Worm (Caenorhabditis elegans) whole organism, L2 larva: Measurements from ENCODE around the gene aptf-4.

Experiments used
- C34F6.9 ChIP-seq: fragments of 150-350 bp; optimal IDR thresholded peaks from 2 replicates; lab custom pipeline; 2014; ENCODE audit warnings: missing biosample characterization, missing genetic modification characterization
- F13H6.1 ChIP-seq: sonication (generic microtip); optimal IDR thresholded peaks from 2 replicates; lab custom pipeline; 2016; ENCODE audit warnings: missing genetic modification characterization, missing compliant biosample characterization
- R02D3.7 ChIP-seq: fragments of 150-350 bp; optimal IDR thresholded peaks from 2 replicates; lab custom pipeline; 2014; ENCODE audit warnings: missing biosample characterization, missing genetic modification characterization
- Y55F3AM.14 ChIP-seq: fragments of 200-800 bp; sonication (Bioruptor generic); optimal IDR thresholded peaks from 2 replicates; lab custom pipeline; 2018; ENCODE audit warnings: mild to moderate bottlenecking, missing genetic modification characterization, missing compliant biosample characterization
- ZK546.5 ChIP-seq: sonication (generic microtip); optimal IDR thresholded peaks from 2 replicates; lab custom pipeline; 2017; ENCODE audit warnings: missing biosample characterization, missing genetic modification characterization
- alr-1 ChIP-seq: fragments of 150-350 bp; optimal IDR thresholded peaks from 2 replicates; lab custom pipeline; 2014; ENCODE audit warnings: missing biosample characterization, missing genetic modification characterization
- aly-2 ChIP-seq: fragments of 150-350 bp; optimal IDR thresholded peaks from 2 replicates; lab custom pipeline; 2014; ENCODE audit warnings: missing biosample characterization, missing genetic modification characterization
- ama-1 ChIP-seq: fragments of 150-350 bp; optimal IDR thresholded peaks from 2 replicates; lab custom pipeline; 2018; ENCODE audit warnings: inconsistent platforms
- blmp-1 ChIP-seq: sonication (generic microtip); optimal IDR thresholded peaks from 2 replicates; lab custom pipeline; 2017; ENCODE audit warnings: missing genetic modification characterization, mild to moderate bottlenecking, missing compliant biosample characterization, antibody characterized with exemption, moderate library complexity; ENCODE audit not compliant: insufficient read depth
- ceh-16 ChIP-seq: fragments of 150-350 bp; optimal IDR thresholded peaks from 2 replicates; lab custom pipeline; 2014; ENCODE audit warnings: missing biosample characterization, missing genetic modification characterization
- ceh-82 ChIP-seq: fragments of 150-350 bp; optimal IDR thresholded peaks from 2 replicates; lab custom pipeline; 2014; ENCODE audit warnings: missing biosample characterization, missing genetic modification characterization
- dmd-4 ChIP-seq: sonication (generic microtip); optimal IDR thresholded peaks from 2 replicates; lab custom pipeline; 2017; ENCODE audit warnings: missing biosample characterization, missing genetic modification characterization
- elt-1 ChIP-seq: fragments of 150-350 bp; optimal IDR thresholded peaks from 2 replicates; lab custom pipeline; 2014; ENCODE audit warnings: missing biosample characterization, missing genetic modification characterization
- elt-3 ChIP-seq: sonication (generic microtip); optimal IDR thresholded peaks from 2 replicates; lab custom pipeline; 2017; ENCODE audit warnings: missing biosample characterization, missing genetic modification characterization
- fos-1 ChIP-seq: fragments of 150-350 bp; optimal IDR thresholded peaks from 2 replicates; lab custom pipeline; 2014; ENCODE audit warnings: missing biosample characterization, missing genetic modification characterization
- lin-13 ChIP-seq: fragments of 150-350 bp; optimal IDR thresholded peaks from 2 replicates; lab custom pipeline; 2014; ENCODE audit warnings: missing biosample characterization, missing genetic modification reagents, missing genetic modification characterization
- lsy-2 ChIP-seq, 2 experiments: fragments of 150-350 bp in 1 of 2; sonication (generic microtip) in 1 of 2; optimal IDR thresholded peaks; 2 replicates each; lab custom pipeline; 2014 to 2017; ENCODE audit warnings: missing biosample characterization in 2 of 2, missing genetic modification characterization in 2 of 2
- mab-5 ChIP-seq: fragments of 150-350 bp; optimal IDR thresholded peaks from 2 replicates; lab custom pipeline; 2014; ENCODE audit warnings: missing biosample characterization, missing genetic modification characterization
- nhr-10 ChIP-seq: sonication (generic microtip); optimal IDR thresholded peaks from 2 replicates; lab custom pipeline; 2017; ENCODE audit warnings: missing biosample characterization, missing genetic modification characterization
- nhr-129 ChIP-seq: fragments of 150-350 bp; optimal IDR thresholded peaks from 2 replicates; lab custom pipeline; 2014; ENCODE audit warnings: missing biosample characterization, missing genetic modification characterization
- nhr-21 ChIP-seq: fragments of 150-350 bp; optimal IDR thresholded peaks from 2 replicates; lab custom pipeline; 2014; ENCODE audit warnings: missing biosample characterization, missing genetic modification characterization
- nhr-23 ChIP-seq: fragments of 150-350 bp; optimal IDR thresholded peaks from 2 replicates; lab custom pipeline; 2014; ENCODE audit warnings: missing biosample characterization, missing genetic modification reagents, missing genetic modification characterization
- nhr-237 ChIP-seq: fragments of 150-350 bp; optimal IDR thresholded peaks from 2 replicates; lab custom pipeline; 2014; ENCODE audit warnings: missing biosample characterization, missing genetic modification characterization
- nhr-6 ChIP-seq: fragments of 150-350 bp; optimal IDR thresholded peaks from 2 replicates; lab custom pipeline; 2014; ENCODE audit warnings: missing biosample characterization, missing genetic modification characterization
- nhr-77 ChIP-seq: fragments of 150-350 bp; optimal IDR thresholded peaks from 2 replicates; lab custom pipeline; 2014; ENCODE audit warnings: missing biosample characterization, missing genetic modification characterization
- peb-1 ChIP-seq: fragments of 150-350 bp; optimal IDR thresholded peaks from 2 replicates; lab custom pipeline; 2014; ENCODE audit warnings: missing biosample characterization, missing genetic modification characterization
- sem-4 ChIP-seq: fragments of 150-350 bp; optimal IDR thresholded peaks from 2 replicates; lab custom pipeline; 2014; ENCODE audit warnings: missing biosample characterization, missing genetic modification reagents, missing genetic modification characterization
- skn-1 ChIP-seq: sonication (generic microtip); optimal IDR thresholded peaks from 2 replicates; lab custom pipeline; 2017; ENCODE audit warnings: missing biosample characterization, missing genetic modification characterization
- sma-3 ChIP-seq: sonication (generic microtip); optimal IDR thresholded peaks from 2 replicates; lab custom pipeline; 2016; ENCODE audit warnings: missing genetic modification reagents, missing genetic modification characterization, missing compliant biosample characterization
- snpc-4 ChIP-seq: fragments of 150-350 bp; optimal IDR thresholded peaks from 2 replicates; lab custom pipeline; 2014; ENCODE audit warnings: missing biosample characterization, missing genetic modification characterization
- unc-39 ChIP-seq: fragments of 150-350 bp; optimal IDR thresholded peaks from 2 replicates; lab custom pipeline; 2014; ENCODE audit warnings: missing biosample characterization, missing genetic modification characterization
- unc-55 ChIP-seq: fragments of 150-350 bp; sonication (generic microtip); optimal IDR thresholded peaks from 3 replicates; lab custom pipeline; 2014; ENCODE audit warnings: missing biosample characterization, missing genetic modification reagents, missing genetic modification characterization
- unc-62 ChIP-seq: fragments of 150-350 bp; optimal IDR thresholded peaks from 2 replicates; lab custom pipeline; 2014; ENCODE audit warnings: missing biosample characterization, missing genetic modification reagents, missing genetic modification characterization
- ztf-1 ChIP-seq: fragments of 200-800 bp; sonication (Bioruptor generic); conservative IDR thresholded peaks from 2 replicates; pipeline ENCODE4 v1.3.6; 2022; ENCODE audit warnings: missing genetic modification characterization, missing compliant biosample characterization
- ztf-11 ChIP-seq: sonication (generic microtip); optimal IDR thresholded peaks from 2 replicates; lab custom pipeline; 2017; ENCODE audit warnings: missing biosample characterization, missing genetic modification characterization
- ztf-4 ChIP-seq: fragments of 150-350 bp; optimal IDR thresholded peaks from 2 replicates; lab custom pipeline; 2014; ENCODE audit warnings: missing biosample characterization, missing genetic modification characterization

The aptf-4 gene

ce11 chrII:8610585-8610984 is 19.8 kb downstream of the aptf-4 start:
- TF ChIP-seq nhr-21 (tag; lab: Kevin White, UChicago) (no peak), unc-62 (no peak), nhr-6 (no peak), nhr-77 (tag; lab: Kevin White, UChicago) (no peak), ceh-82 (tag; lab: Kevin White, UChicago) (no peak), C34F6.9 (tag; lab: Kevin White, UChicago) (no peak)

ce11 chrII:8611330-8611729 is 20.5 kb downstream of the aptf-4 start:
- no peak for TF ChIP-seq ceh-16 (tag; lab: Kevin White, UChicago)
- TF ChIP-seq nhr-10 (tag; lab: Kevin White, UChicago) = no peak
- no peak for TF ChIP-seq alr-1 (tag; lab: Kevin White, UChicago)
- TF ChIP-seq unc-62 = no peak
- TF ChIP-seq ZK546.5 (tag; lab: Kevin White, UChicago) = no peak

ce11 chrII:8612470-8612869 is 21.7 kb downstream of the aptf-4 start, which contains the start of gene T22C8.1:
Gene T22C8.1 (plus strand): TSS chrII:8612770.
- no peak for TF ChIP-seq F13H6.1 (tag; lab: Kevin White, UChicago)
- no peak for TF ChIP-seq unc-39 (tag; lab: Kevin White, UChicago)
- no peak for TF ChIP-seq elt-3
- no peak for TF ChIP-seq nhr-21 (tag; lab: Kevin White, UChicago)
- no peak for TF ChIP-seq aly-2 (tag; lab: Kevin White, UChicago)
- no peak for TF ChIP-seq ztf-1 (GFP tag; lab: Robert Waterston, UW)
- TF ChIP-seq sem-4 = no peak
- TF ChIP-seq ceh-82 (tag; lab: Kevin White, UChicago) = no peak
- TF ChIP-seq nhr-6 = no peak
- TF ChIP-seq ztf-4 (tag; lab: Kevin White, UChicago) = no peak
- no peak for TF ChIP-seq nhr-129 (tag; lab: Kevin White, UChicago)
- no peak for TF ChIP-seq lin-13
- no peak for TF ChIP-seq ama-1 (lab: Kevin White, UChicago)
- no peak for TF ChIP-seq ztf-11 (tag; lab: Kevin White, UChicago)
- no peak for TF ChIP-seq elt-1
- TF ChIP-seq Y55F3AM.14 = no peak
- no peak for TF ChIP-seq alr-1 (tag; lab: Kevin White, UChicago)
- no peak for TF ChIP-seq nhr-77 (tag; lab: Kevin White, UChicago)

ce11 chrII:8616155-8616554 is 25.4 kb downstream of the aptf-4 start:
- no peak for TF ChIP-seq R02D3.7 (tag; lab: Kevin White, UChicago)
- TF ChIP-seq lsy-2 (tag; optimal IDR thresholded peaks at IDR 0.05; lab: Kevin White, UChicago) = no peak
- TF ChIP-seq peb-1 = no peak
- TF ChIP-seq nhr-23 (tag; lab: Kevin White, UChicago) = no peak
- no peak for TF ChIP-seq unc-55
- no peak for TF ChIP-seq dmd-4
- no peak for TF ChIP-seq alr-1 (tag; lab: Kevin White, UChicago)
- TF ChIP-seq unc-62 = no peak
- TF ChIP-seq C34F6.9 (tag; lab: Kevin White, UChicago) = no peak
- TF ChIP-seq elt-3 = no peak
- no peak for TF ChIP-seq mab-5 (tag; lab: Kevin White, UChicago)
- no peak for TF ChIP-seq snpc-4 (tag; lab: Kevin White, UChicago)

ce11 chrII:8617516-8617915 is 26.7 kb downstream of the aptf-4 start, which contains the start of gene chhy-1:
Gene chhy-1 (minus strand): TSS chrII:8617616.
- TF ChIP-seq fos-1 (no peak), ztf-4 (tag; lab: Kevin White, UChicago) (no peak), nhr-21 (tag; lab: Kevin White, UChicago) (no peak), sem-4 (no peak), sma-3 (GFP tag; lab: Kevin White, UChicago) (no peak), lin-13 (no peak), nhr-77 (tag; lab: Kevin White, UChicago) (no peak), elt-1 (no peak), unc-55 (no peak), ama-1 (lab: Kevin White, UChicago) (no peak), nhr-6 (no peak), unc-62 (no peak), R02D3.7 (tag; lab: Kevin White, UChicago) (no peak)
- TF ChIP-seq, all 48 proteins: peak for 0

ce11 chrII:8621883-8622282 is 31.1 kb downstream of the aptf-4 start, which contains the start of gene T22C8.3:
Gene T22C8.3 (minus strand): TSS chrII:8621983.
- TF ChIP-seq nhr-10 (tag; lab: Kevin White, UChicago) = no peak
- no peak for TF ChIP-seq unc-39 (tag; lab: Kevin White, UChicago)
- TF ChIP-seq ZK546.5 (tag; lab: Kevin White, UChicago) = no peak
- TF ChIP-seq nhr-237 (tag; lab: Kevin White, UChicago) = no peak
- TF ChIP-seq sma-3 (GFP tag; lab: Kevin White, UChicago) = no peak
- TF ChIP-seq blmp-1 (tag; lab: Kevin White, UChicago) = no peak
- no peak for TF ChIP-seq nhr-6
- no peak for TF ChIP-seq skn-1 (tag; lab: Kevin White, UChicago)
- no peak for TF ChIP-seq fos-1
- TF ChIP-seq C34F6.9 (tag; lab: Kevin White, UChicago) = no peak
- TF ChIP-seq snpc-4 (tag; lab: Kevin White, UChicago) = no peak
